Worm (Caenorhabditis elegans) whole organism, young adult: Measurements from ENCODE around the gene C47E12.10.

ENCODE experiments used
- F49E8.2 ChIP-seq: sonication (generic microtip); optimal IDR thresholded peaks from 3 replicates; lab custom pipeline; 2017; ENCODE audit warnings: missing genetic modification characterization, mild to moderate bottlenecking, missing compliant biosample characterization, antibody characterized with exemption, moderate library complexity; ENCODE audit not compliant: insufficient read depth
- atf-7 ChIP-seq: sonication (generic microtip); optimal IDR thresholded peaks from 2 replicates; lab custom pipeline; 2017; ENCODE audit warnings: mild to moderate bottlenecking, missing genetic modification characterization, missing compliant biosample characterization
- lag-1 ChIP-seq: fragments of 200-800 bp; sonication (Bioruptor generic); IDR thresholded peaks from 2 replicates; pipeline ENCODE4 v1.3.6; 2022; ENCODE audit warnings: missing genetic modification reagents, missing genetic modification characterization, missing compliant biosample characterization
- lsl-1 ChIP-seq: fragments of 200-800 bp; sonication (Bioruptor generic); optimal IDR thresholded peaks from 2 replicates; lab custom pipeline; 2018; ENCODE audit warnings: mild to moderate bottlenecking, missing genetic modification characterization, moderate library complexity, missing compliant biosample characterization
- mcd-1 ChIP-seq: fragments of 200-800 bp; sonication (Bioruptor generic); IDR thresholded peaks from 2 replicates; pipeline ENCODE4 v1.3.6; 2022; ENCODE audit warnings: missing genetic modification reagents, missing genetic modification characterization, missing compliant biosample characterization
- sdz-38 ChIP-seq: sonication (generic microtip); optimal IDR thresholded peaks from 2 replicates; lab custom pipeline; 2016; ENCODE audit warnings: missing genotype, missing genetic modification characterization, missing compliant biosample characterization
- tbp1 ChIP-seq: fragments of 200-800 bp; sonication (Bioruptor generic); optimal IDR thresholded peaks from 2 replicates; lab custom pipeline; 2018; ENCODE audit warnings: mild to moderate bottlenecking, missing genetic modification characterization, missing compliant biosample characterization
- ztf-3 ChIP-seq: fragments of 200-800 bp; sonication (Bioruptor generic); optimal IDR thresholded peaks from 2 replicates; lab custom pipeline; 2018; ENCODE audit warnings: mild to moderate bottlenecking, missing genetic modification characterization, missing compliant biosample characterization

- TF ChIP-seq F49E8.2 (tag; lab: Kevin White, UChicago): no peak
- no peak for TF ChIP-seq lag-1 (GFP tag; lab: Robert Waterston, UW)
- TF ChIP-seq tbp1 (GFP tag; lab: Kevin White, UChicago): no peak
- no peak for TF ChIP-seq atf-7 (tag; lab: Kevin White, UChicago)
- no peak for TF ChIP-seq lsl-1 (GFP tag; lab: Kevin White, UChicago)
- TF ChIP-seq ztf-3: no peak
- TF ChIP-seq sdz-38 (tag; lab: Kevin White, UChicago): no peak
- TF ChIP-seq mcd-1 (GFP tag; lab: Robert Waterston, UW): no peak
These were observed 8.7 kb upstream of the C47E12.10 start, which contains the start of gene T13H10.2 for ce11 chrIV:9963945-9964344.
